Fruit fly (Drosophila melanogaster) whole organism, wandering third instar larva: ENCODE measurements around the gene JYalpha.

Experiments
- CrebA ChIP-seq: fragments of 200-800 bp; sonication (Bioruptor generic); optimal IDR thresholded peaks from 2 replicates; lab custom pipeline; 2016; ENCODE audit warnings: missing biosample characterization, mild to moderate bottlenecking, missing genetic modification characterization, borderline replicate concordance
- br ChIP-seq: fragments of 200-800 bp; sonication (Bioruptor generic); optimal IDR thresholded peaks from 2 replicates; lab custom pipeline; 2016; ENCODE audit warnings: missing biosample characterization, missing genetic modification characterization
- brk ChIP-seq: fragments of 200-800 bp; sonication (Bioruptor generic); optimal IDR thresholded peaks from 2 replicates; lab custom pipeline; 2016; ENCODE audit warnings: missing biosample characterization, mild to moderate bottlenecking, missing genetic modification characterization
- dl ChIP-seq, 2 experiments: fragments of 175-275, 200-275 bp in 1 of 2; fragments of 200-275 bp in 1 of 2; sonication (Bioruptor generic); optimal IDR thresholded peaks; lab custom pipeline; 2018; ENCODE audit warnings: mild to moderate bottlenecking in 2 of 2, missing biosample characterization in 2 of 2, missing genetic modification characterization in 2 of 2, moderate library complexity in 2 of 2; ENCODE audit not compliant: partially characterized antibody in 2 of 2, insufficient read depth in 1 of 2
- dsf ChIP-seq: sonication (Bioruptor generic); optimal IDR thresholded peaks from 2 replicates; lab custom pipeline; 2016; ENCODE audit warnings: missing biosample characterization, missing genetic modification characterization, borderline replicate concordance
- jim ChIP-seq: fragments of 175-275, 200-325 bp; sonication (Bioruptor generic); optimal IDR thresholded peaks from 2 replicates; lab custom pipeline; 2016; ENCODE audit warnings: missing biosample characterization, mild to moderate bottlenecking, missing genetic modification characterization
- psq ChIP-seq: fragments of 200-800 bp; sonication (Bioruptor generic); optimal IDR thresholded peaks from 3 replicates; lab custom pipeline; 2017; ENCODE audit warnings: missing biosample characterization, mild to moderate bottlenecking, missing genetic modification characterization, moderate library complexity

dm6 chr4:46484-46883, 45.8 kb downstream of the JYalpha start:
- TF ChIP-seq dl (GFP tag; optimal IDR thresholded peaks at IDR 0.05; lab: Kevin White, UChicago; ENCODE audit: insufficient read depth in 1 of 2, partially characterized antibody in 2 of 2): no peak
- TF ChIP-seq dsf (GFP tag; lab: Kevin White, UChicago): no peak
- no peak for TF ChIP-seq br
- no peak for TF ChIP-seq psq
- TF ChIP-seq CrebA (GFP tag; lab: Kevin White, UChicago): no peak
- no peak for TF ChIP-seq jim (GFP tag; lab: Kevin White, UChicago)
- TF ChIP-seq brk (GFP tag; lab: Kevin White, UChicago): no peak
